Fruit fly (Drosophila melanogaster) whole organism, wandering third instar larva: ENCODE data around the gene CG9920.

ENCODE experiments used
- Jra ChIP-seq: sonication (Bioruptor generic); optimal IDR thresholded peaks from 2 replicates; lab custom pipeline; 2016; ENCODE audit warnings: missing biosample characterization, missing genetic modification characterization
- psq ChIP-seq: fragments of 200-800 bp; sonication (Bioruptor generic); optimal IDR thresholded peaks from 3 replicates; lab custom pipeline; 2017; ENCODE audit warnings: missing biosample characterization, mild to moderate bottlenecking, missing genetic modification characterization, moderate library complexity
- tai ChIP-seq: sonication (Bioruptor generic); optimal IDR thresholded peaks from 2 replicates; lab custom pipeline; 2016; ENCODE audit warnings: missing biosample characterization, missing genetic modification characterization

dm6 chr3R:14131972-14132371 lies 34.1 kb upstream of the CG9920 start, which contains the start of gene CG14356:
- TF ChIP-seq psq (GFP tag; lab: Kevin White, UChicago): no peak
- TF ChIP-seq tai (GFP tag; lab: Kevin White, UChicago): no peak
- no peak for TF ChIP-seq Jra (GFP tag; lab: Kevin White, UChicago)
